Worm (Caenorhabditis elegans): Measurements from ENCODE around the gene abhd-14.

The abhd-14 gene

ce11 chrIV:990352-990751 is 39.5 kb downstream of the abhd-14 start, which contains the start of gene egrh-2:
Gene egrh-2, minus strand, starts transcription at chrIV:990452.
- TF ChIP-seq snpc-4 (tag; optimal IDR thresholded peaks at IDR 0.05) (no peak), elt-1 (tag; optimal IDR thresholded peaks at IDR 0.05; ENCODE audit: borderline replicate concordance, insufficient read depth) (no peak)

- no peak for TF ChIP-seq mep-1 (tag; optimal IDR thresholded peaks at IDR 0.05)
- TF ChIP-seq mls-2 (tag; optimal IDR thresholded peaks at IDR 0.05) = no peak
- no peak for TF ChIP-seq drap-1 (GFP tag; optimal IDR thresholded peaks at IDR 0.05)
- no peak for TF ChIP-seq lsy-2 (tag; optimal IDR thresholded peaks at IDR 0.05)
- no peak for TF ChIP-seq pha-4 (tag; optimal IDR thresholded peaks at IDR 0.05)
- no peak for TF ChIP-seq ham-2 (GFP tag; optimal IDR thresholded peaks at IDR 0.05)
Observed at ce11 chrIV:983558-983957, 46.3 kb downstream of the abhd-14 start.

DNA sequence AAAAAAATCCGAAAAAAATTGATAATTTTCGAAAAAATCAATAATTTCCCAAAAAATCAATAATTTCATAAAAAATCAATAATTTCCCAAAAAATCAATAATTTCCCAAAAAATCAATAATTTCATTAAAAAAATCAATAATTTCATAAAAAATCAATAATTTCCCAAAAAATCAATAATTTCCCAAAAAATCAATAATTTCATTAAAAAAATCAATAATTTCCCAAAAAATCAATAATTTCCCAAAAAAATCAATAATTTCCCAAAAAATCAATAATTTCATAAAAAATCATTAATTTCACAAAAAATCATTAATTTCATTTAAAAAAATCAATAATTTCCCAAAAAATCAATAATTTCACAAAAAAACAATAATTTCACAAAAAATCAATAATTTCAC is 52.0 kb downstream of the abhd-14 start:
- peak; percentile 58 for TF ChIP-seq ces-1 (GFP tag; optimal IDR thresholded peaks at IDR 0.05)
